Fruit fly (Drosophila melanogaster): ENCODE data around the gene Rpt6R.
A peak's percentile ranks its signal among the peaks of the same experiment; 100 is the strongest.

DNA sequence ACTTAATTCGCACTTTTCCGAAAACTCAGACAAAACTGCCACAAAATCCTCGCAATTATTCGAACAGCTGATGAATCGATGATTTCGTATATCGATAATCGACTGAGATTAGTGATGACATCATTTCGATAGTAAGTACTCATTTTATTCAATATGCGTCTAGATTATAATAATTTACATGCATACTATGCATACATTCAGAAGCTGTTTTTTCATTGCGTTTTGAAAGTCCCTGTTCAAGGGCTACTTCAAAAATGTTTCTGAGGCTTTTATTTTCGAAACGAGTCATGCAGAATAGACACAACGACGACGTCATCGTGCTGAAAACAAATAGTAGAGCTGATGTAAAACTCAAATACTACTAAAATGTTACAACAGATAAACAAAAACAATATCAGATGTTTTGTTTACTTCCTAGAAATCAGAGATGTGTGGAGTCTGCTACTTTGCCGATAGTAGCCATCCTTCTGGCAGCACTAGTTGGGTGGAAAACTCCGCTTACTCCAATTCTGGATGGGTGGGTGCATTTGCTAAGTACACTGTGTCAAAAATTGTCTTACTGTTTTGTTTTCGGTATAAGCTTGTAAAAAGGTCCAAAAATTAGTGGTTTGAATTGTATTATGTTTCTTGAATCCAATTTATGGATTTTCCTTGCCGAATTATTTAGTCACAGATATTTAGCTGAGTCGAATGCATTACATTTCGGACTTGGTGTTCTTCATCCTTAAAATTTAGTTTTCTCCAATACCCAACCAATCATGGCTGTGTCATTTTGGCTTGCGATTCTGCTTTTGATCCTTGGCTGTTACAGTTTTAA is 18.2 kb upstream of the Rpt6R start, which contains the start of the genes CG2246 and CG31021:
- TF ChIP-seq usp (GFP tag; optimal IDR thresholded peaks at IDR 0.05) (no peak), dsf (GFP tag; optimal IDR thresholded peaks at IDR 0.05; ENCODE audit: borderline replicate concordance) (peak; percentile 17), Abd-B (GFP tag; optimal IDR thresholded peaks at IDR 0.05) (no peak)
